Worm (Caenorhabditis elegans): ENCODE data around the gene sup-9.
"Not testable (repeated sequence)": the region's sequence is repeated elsewhere in the genome, so short reads cannot be mapped to it uniquely, and the experiment has no call there.

The sup-9 gene

DNA sequence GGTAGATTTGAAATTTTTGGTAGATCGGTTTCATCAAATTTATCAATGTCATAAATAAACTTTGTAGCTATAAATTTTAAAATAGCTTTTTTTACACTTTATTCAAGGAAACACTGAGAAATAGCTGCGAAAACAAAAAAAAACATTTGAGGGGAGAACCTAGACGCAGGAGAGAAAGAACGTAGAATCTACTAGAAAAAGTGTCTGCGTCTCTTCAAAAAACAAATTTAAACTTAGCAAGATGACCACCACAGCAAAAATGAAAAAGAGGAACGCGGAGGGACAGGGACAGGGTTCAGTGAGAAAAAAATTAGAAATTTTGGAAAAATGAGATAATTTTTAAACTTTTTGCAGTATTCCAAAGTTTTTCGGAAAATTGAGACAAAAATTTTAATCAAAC is 37.8 kb downstream of the sup-9 start:
- no peak for TF ChIP-seq unc-62 (GFP tag; optimal IDR thresholded peaks at IDR 0.05)

DNA sequence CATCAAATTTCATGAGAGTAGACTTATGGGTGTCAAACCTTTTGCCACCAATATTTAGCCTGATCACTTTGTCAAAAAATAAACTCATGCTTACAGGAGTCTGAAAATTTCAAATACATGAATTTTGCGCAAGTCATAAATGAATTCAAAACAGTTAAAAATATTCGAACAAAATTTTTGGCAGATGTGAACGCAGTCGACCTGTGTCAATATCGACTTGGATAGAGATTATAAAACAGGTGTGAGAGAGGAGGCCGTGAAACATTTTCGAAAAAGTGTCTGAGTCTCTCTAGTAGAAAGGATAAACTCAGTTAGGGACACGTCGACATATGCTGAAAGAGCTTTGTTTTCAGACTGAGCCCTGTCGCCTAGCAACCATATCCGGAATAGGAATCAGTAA is 40.1 kb downstream of the sup-9 start, which contains the start of gene F22E5.12:
TSS of gene F22E5.12 (minus strand) at position 101 of the 400 bp plus-strand sequence.
- not testable (repeated sequence) for TF ChIP-seq unc-62 (GFP tag; optimal IDR thresholded peaks at IDR 0.05)

DNA sequence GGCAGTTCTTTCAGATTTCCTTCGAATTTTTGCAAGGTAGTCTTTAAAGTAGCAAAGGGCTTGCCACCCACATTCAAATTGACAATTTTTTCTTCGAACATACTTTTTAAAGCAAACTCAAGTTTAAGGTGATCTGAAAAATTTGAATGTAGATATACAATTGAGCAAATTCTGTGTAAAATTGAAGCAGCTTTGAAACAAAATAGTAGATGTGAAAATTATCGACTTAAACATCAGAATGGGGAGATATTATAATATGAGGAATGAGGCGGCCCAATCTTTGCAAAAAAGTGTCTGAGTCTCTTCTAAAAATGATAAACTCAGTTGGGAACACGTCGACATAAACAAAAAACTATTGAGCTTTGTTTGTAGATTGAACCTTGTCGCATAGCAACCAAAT is 42.3 kb downstream of the sup-9 start, which contains the start of gene F22E5.11:
TSS of gene F22E5.11 (minus strand) at position 101 of the 400 bp plus-strand sequence.
- no peak for TF ChIP-seq unc-62 (GFP tag; optimal IDR thresholded peaks at IDR 0.05)

DNA sequence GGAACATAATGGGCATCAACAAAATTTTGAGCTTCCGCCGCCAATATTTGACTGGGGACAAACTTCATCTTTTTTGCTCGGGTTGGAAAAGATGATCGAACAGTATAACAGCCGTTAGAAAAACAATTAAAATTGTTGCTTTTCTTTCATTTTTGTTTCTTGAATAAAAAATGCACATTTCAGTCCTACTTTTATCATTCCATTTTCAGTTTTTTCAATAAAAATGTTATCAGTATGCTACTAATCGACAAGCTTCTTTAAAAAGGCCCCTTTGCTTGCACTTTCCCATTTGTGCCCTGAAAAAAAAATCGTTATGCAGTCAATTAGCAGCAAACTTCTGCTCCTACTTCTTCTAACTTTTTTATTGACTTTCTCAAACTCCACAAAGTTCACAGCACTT is 45.0 kb downstream of the sup-9 start, which contains the start of gene F22E5.7:
TSS of gene F22E5.7 (plus strand) at position 301 of the 400 bp plus-strand sequence.
- no peak for TF ChIP-seq unc-62 (GFP tag; optimal IDR thresholded peaks at IDR 0.05)

DNA sequence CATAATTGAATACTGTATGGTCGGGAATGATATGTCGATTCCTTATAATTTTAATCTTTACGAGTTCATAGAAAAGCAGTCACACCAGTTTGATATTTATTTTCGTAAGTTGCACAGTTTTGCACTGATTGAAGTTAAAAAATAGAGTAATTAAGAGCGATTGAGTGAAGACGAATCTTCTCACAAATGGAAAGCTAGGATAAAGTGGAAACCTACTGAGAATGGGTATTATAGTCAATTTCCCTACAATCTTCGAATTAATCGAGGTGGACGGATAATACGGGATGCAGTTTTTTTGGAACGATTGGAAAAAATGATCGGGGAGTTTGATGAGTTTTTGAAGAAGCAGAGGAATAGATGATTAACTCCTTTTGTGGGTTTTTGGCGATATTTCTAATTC is 45.8 kb downstream of the sup-9 start, which contains the start of gene F22E5.23:
TSS of gene F22E5.23 (plus strand) at position 301 of the 400 bp plus-strand sequence.
- TF ChIP-seq unc-62 (GFP tag; optimal IDR thresholded peaks at IDR 0.05): no peak

DNA sequence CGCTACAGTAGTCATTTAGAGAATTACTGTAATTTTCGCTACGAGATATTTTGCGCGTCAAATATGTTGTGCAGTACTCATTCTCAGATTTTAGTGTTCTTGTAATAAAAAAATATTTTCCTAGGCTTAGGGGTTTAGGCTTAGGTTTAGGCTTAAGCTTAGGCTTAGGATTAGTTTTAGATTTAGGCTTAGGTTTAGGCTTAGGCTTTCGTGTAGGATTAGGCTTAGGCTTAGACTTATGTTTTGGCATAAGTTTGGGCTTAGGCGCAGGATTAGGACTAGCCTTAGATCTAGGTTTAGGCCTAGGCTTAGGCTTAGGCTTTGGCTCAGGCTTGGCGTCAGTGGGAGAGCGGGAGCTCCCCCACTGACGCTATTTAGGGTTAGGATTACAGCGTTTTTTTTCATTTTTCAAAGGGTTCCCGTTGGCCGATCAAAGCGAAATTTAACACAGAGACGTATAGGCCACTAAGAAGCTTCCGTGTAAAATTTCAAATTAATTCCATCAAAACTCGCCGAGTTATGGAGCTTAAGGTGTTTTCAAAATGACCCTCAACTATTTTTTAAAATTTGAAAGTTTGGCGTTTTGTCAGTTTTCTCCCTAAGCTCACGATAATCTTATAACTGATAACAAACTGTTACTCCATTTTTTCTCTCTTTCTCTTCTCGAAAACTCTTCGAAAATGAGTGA is 47.3 kb downstream of the sup-9 start, which contains the start of gene F22E5.8:
TSS of gene F22E5.8 (plus strand) at position 638 of the 688 bp plus-strand sequence.
- not testable (repeated sequence) for TF ChIP-seq unc-62 (GFP tag; optimal IDR thresholded peaks at IDR 0.05)

DNA sequence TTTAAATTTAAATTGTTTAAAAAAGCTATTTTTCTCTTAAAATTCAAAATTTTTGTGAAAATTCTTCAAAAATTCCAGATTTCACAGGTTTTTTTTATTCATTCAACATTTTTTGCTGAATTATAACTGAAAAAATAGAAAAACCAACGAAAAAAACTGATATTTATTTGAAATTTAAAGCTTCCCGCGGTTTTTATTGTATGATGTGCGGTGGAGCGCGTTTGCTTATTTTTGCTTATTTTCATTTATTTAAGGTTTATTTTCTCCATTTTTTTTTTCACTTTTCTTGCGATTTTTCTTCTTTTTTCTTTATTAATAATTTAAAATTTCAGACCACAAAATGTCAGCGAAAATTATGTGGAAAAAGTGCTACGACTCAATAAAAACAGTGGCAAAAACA is 48.8 kb downstream of the sup-9 start, which contains the start of gene F22E5.9:
TSS of gene F22E5.9 (plus strand) at position 327 of the 400 bp plus-strand sequence.
- no peak for TF ChIP-seq unc-62 (GFP tag; optimal IDR thresholded peaks at IDR 0.05)

DNA sequence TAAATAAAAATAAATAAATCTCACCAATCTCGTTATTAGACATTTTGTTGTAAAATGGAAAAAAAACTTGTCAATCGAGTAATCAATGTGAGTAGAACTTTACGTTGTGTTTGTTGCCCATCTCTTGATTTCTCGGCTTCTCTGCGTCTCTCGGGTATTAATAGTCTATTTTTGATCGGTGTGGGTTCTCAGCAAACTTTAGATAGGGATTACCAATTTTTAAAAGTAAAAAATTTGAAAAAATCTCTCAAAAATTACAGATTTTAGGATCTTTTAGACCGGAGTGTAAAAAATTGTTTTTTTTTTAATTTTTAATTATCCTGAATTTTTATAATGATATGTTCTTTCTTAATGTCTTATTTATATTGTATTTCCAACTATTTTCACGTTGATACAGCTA is 49.5 kb downstream of the sup-9 start, which contains the start of gene F22E5.21:
TSS of gene F22E5.21 (minus strand) at position 101 of the 400 bp plus-strand sequence.
- no peak for TF ChIP-seq unc-62 (GFP tag; optimal IDR thresholded peaks at IDR 0.05)

Data from whole organism, dauer.